In genomic region chrIV:11820067-11820913, ce11 we compare ENCODE assay signal across 2 worm cellular contexts.
TF ChIP-seq lines count a peak whose summit lies in the region.

No protein-coding gene starts in this region.

TF ChIP-seq in whole organism, L4 larva, 104 proteins besides CTCF, POLR2A, EP300 and RAD21 (continued from another document):
- TF ChIP-seq nhr-10 (tag; optimal IDR thresholded peaks at IDR 0.05; lab: Kevin White, UChicago): no peak
- TF ChIP-seq saeg-2 (GFP tag; IDR thresholded peaks at IDR 0.05; lab: Robert Waterston, UW): 0 out of 2 replicates have a peak, but pooled peaks have one; percentile 18
- no peak for TF ChIP-seq zip-11 (GFP tag; IDR thresholded peaks at IDR 0.05; lab: Robert Waterston, UW)
- no peak for TF ChIP-seq aly-2 (tag; optimal IDR thresholded peaks at IDR 0.05; lab: Kevin White, UChicago)
- peak in 1 of 2 experiments; percentile 2 for TF ChIP-seq lsy-2 (tag; optimal IDR thresholded peaks at IDR 0.05; lab: Kevin White, UChicago)
- no peak for TF ChIP-seq nhr-6 (tag; optimal IDR thresholded peaks at IDR 0.05; lab: Kevin White, UChicago)
- no peak for TF ChIP-seq nhr-237 (tag; optimal IDR thresholded peaks at IDR 0.05; lab: Kevin White, UChicago)
- TF ChIP-seq lin-29 (GFP tag; IDR thresholded peaks at IDR 0.05; lab: Robert Waterston, UW): no peak
- peak; percentile 44 for TF ChIP-seq lin-13 (GFP tag; optimal IDR thresholded peaks at IDR 0.05; lab: Kevin White, UChicago)
- no peak for TF ChIP-seq daf-19 (GFP tag; conservative IDR thresholded peaks at IDR 0.05; lab: Robert Waterston, UW)

TF ChIP-seq in whole organism, young adult, 124 proteins besides CTCF, POLR2A, EP300 and RAD21 (continued from another document):
- TF ChIP-seq mxl-1 (tag; optimal IDR thresholded peaks at IDR 0.05; lab: Kevin White, UChicago) (no peak), ztf-6 (GFP tag; IDR thresholded peaks at IDR 0.05; lab: Robert Waterston, UW) (no peak), F52B5.7 (tag; optimal IDR thresholded peaks at IDR 0.05; lab: Kevin White, UChicago) (no peak), sdz-38 (tag; optimal IDR thresholded peaks at IDR 0.05; lab: Kevin White, UChicago) (no peak), hsf-1 (GFP tag; IDR thresholded peaks at IDR 0.05; lab: Robert Waterston, UW) (peak; percentile 79), him-1 (tag; optimal IDR thresholded peaks at IDR 0.05; lab: Kevin White, UChicago) (no peak), zfh-2 (GFP tag; conservative IDR thresholded peaks at IDR 0.05; lab: Robert Waterston, UW) (no peak), F22D6.2 (tag; optimal IDR thresholded peaks at IDR 0.05; lab: Kevin White, UChicago) (no peak), nfya-1 (tag; optimal IDR thresholded peaks at IDR 0.05; lab: Kevin White, UChicago; ENCODE audit: borderline replicate concordance, insufficient read depth) (no peak), B0019.2 (GFP tag; conservative IDR thresholded peaks at IDR 0.05; lab: Robert Waterston, UW) (no peak; the same call in 1 of the 2 replicates)
